Worm (Caenorhabditis elegans): ENCODE measurements around the gene F36H12.5.

DNA sequence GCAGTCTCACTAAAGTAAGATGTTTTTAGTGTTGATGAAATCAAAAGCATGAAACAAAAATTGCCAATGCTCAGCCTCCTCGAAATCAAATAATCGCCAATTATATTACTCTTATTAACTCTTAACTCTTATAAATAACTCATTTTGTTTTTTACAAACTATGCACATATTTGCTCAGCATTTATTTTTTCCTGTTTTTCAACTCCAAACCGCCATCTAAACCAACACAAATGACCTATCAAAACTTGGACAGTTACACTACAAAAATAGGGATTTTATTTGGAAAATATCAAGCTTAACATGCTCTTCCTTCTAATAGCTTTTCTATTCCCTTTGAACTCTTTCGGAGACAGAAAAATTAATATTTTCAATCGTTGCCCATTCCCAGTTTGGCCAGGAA is 38.0 kb upstream of the F36H12.5 start, which contains the start of gene thn-6:
- TF ChIP-seq fkh-6 (tag; optimal IDR thresholded peaks at IDR 0.05) (no peak), ceh-14 (tag; optimal IDR thresholded peaks at IDR 0.05) (no peak), rnt-1 (tag; optimal IDR thresholded peaks at IDR 0.05) (no peak), ama-1 (optimal IDR thresholded peaks at IDR 0.05) (no peak), pqm-1 (tag; optimal IDR thresholded peaks at IDR 0.05) (no peak)

All from whole organism, late embryonic.